Fruit fly (Drosophila melanogaster) Kc167 (cell line): ENCODE data around the gene CG9021.

Source experiments
- h ChIP-seq: fragments of >200 bp; optimal IDR thresholded peaks from 3 replicates; lab custom pipeline; 2018; ENCODE audit warnings: missing external identifiers
- insv ChIP-seq: fragments of >200 bp; optimal IDR thresholded peaks from 3 replicates; lab custom pipeline; 2018; ENCODE audit warnings: missing external identifiers
- psq ChIP-seq: fragments of >200 bp; optimal IDR thresholded peaks from 2 replicates; lab custom pipeline; 2017; ENCODE audit warnings: missing external identifiers
- ttk ChIP-seq: sonication (Bioruptor generic); optimal IDR thresholded peaks from 2 replicates; lab custom pipeline; 2017; ENCODE audit warnings: missing external identifiers

DNA sequence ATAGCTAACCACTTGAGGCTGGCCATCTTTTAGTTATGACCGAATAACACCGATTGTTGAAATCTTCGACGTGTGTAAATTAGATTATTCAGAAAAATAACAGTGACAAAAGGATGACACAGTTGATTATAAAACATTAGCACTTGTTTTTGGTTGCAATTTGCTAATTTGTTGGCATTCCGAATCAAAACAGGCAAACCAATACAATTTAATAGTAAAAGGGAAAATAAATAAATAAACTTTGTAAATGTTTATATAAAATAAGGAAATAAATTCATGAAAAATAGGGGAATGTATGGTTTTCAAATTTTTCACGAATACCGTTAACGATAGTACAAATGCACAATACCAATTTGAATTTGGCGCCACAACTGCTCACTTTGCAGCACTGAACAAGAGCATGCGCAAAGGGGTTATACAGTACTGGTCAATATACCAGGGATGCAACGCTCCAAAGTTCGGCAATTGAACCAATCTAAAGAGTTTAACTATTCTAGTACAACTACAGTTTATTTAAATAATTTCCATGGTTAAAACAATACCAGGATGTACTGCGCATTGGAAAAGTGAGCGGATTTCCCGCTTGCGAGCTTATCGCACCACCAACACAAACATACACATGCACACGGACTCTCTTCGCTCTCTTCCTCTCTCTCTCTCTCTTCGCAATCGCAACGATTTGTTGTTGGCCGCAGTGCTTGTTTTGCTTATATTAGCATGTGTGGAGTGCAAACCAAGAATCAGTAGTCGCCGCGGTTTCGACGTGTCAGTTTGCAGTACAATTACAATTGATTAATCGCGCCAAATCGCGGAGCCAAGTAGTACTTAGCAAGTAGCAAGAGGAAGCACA lies 39.0 kb upstream of the CG9021 start, which contains the start of the genes Sfp26Ad and Gpdh1:
- TF ChIP-seq psq (lab: Kevin White, UChicago) (no peak), h (lab: Kevin White, UChicago) (no peak), insv (lab: Kevin White, UChicago) (no peak), ttk (lab: Kevin White, UChicago) (no peak)
